Fruit fly (Drosophila melanogaster): ENCODE data around the gene CG11755.

Gene CG11755

dm6 chr3R:8711890-8712449, 35.3 kb downstream of the CG11755 start:
- TF ChIP-seq hbn (GFP tag; IDR thresholded peaks at IDR 0.05; ENCODE audit: partially characterized antibody) (no peak), CG17328 (GFP tag; IDR thresholded peaks at IDR 0.05) (peak; percentile 7; the same call in 1 of the 2 replicates), Xrp1 (GFP tag; IDR thresholded peaks at IDR 0.05) (no peak), CHES-1-like (GFP tag; optimal IDR thresholded peaks at IDR 0.05) (no peak), chif (GFP tag; optimal IDR thresholded peaks at IDR 0.05) (no peak), rib (GFP tag; IDR thresholded peaks at IDR 0.05) (no peak), CG1529 (GFP tag; optimal IDR thresholded peaks at IDR 0.05) (no peak), CG17359 (tag; optimal IDR thresholded peaks at IDR 0.05) (peak; percentile 36), PHDP (tag; optimal IDR thresholded peaks at IDR 0.05) (peak; percentile 3), sc (optimal IDR thresholded peaks at IDR 0.05) (no peak), sc (GFP tag; optimal IDR thresholded peaks at IDR 0.05) (no peak), fru (optimal IDR thresholded peaks at IDR 0.05) (no peak), sob (GFP tag; IDR thresholded peaks at IDR 0.05) (no peak), CG11093 (GFP tag; IDR thresholded peaks at IDR 0.05) (no peak), Med (GFP tag) (peak; percentile 5), Doc3 (GFP tag; IDR thresholded peaks at IDR 0.05; ENCODE audit: partially characterized antibody) (no peak), lov (optimal IDR thresholded peaks at IDR 0.05) (no peak), lov (GFP tag; IDR thresholded peaks at IDR 0.05) (no peak), so (GFP tag; IDR thresholded peaks at IDR 0.05) (0 out of 3 replicates have a peak, but pooled peaks have one; percentile 45), dimm (GFP tag; IDR thresholded peaks at IDR 0.05) (no peak), Deaf1 (tag; optimal IDR thresholded peaks at IDR 0.05) (peak; percentile 69), dpn (GFP tag; optimal IDR thresholded peaks at IDR 0.05) (peak in 1 of 2 experiments; percentile 27), mirr (GFP tag; optimal IDR thresholded peaks at IDR 0.05) (peak; percentile 48), Ets97D (GFP tag; optimal IDR thresholded peaks at IDR 0.05) (no peak), Drgx (GFP tag; IDR thresholded peaks at IDR 0.05) (peak; percentile 4; the same call in 1 of the 2 replicates), CG10147 (GFP tag; optimal IDR thresholded peaks at IDR 0.05) (no peak), sens-2 (GFP tag; IDR thresholded peaks at IDR 0.05) (peak; percentile 60; the same call in 1 of the 2 replicates), Gug (GFP tag; IDR thresholded peaks at IDR 0.05) (no peak), CG10959 (GFP tag; IDR thresholded peaks at IDR 0.05) (0 out of 2 replicates have a peak, but pooled peaks have one; percentile 28), CG18011 (GFP tag; optimal IDR thresholded peaks at IDR 0.05) (no peak), nau (GFP tag; optimal IDR thresholded peaks at IDR 0.05) (no peak), CG6683 (GFP tag; optimal IDR thresholded peaks at IDR 0.05) (no peak), CG8765 (GFP tag; IDR thresholded peaks at IDR 0.05) (no peak), CG2678 (tag; optimal IDR thresholded peaks at IDR 0.05) (peak; percentile 37), Sry-δ (GFP tag; optimal IDR thresholded peaks at IDR 0.05) (no peak), CG12391 (tag; optimal IDR thresholded peaks at IDR 0.05) (peak; percentile 28), Chrac-16 (GFP tag; optimal IDR thresholded peaks at IDR 0.05) (no peak), D (optimal IDR thresholded peaks at IDR 0.05) (no peak), D (GFP tag; optimal IDR thresholded peaks at IDR 0.05) (no peak), Oli (tag; optimal IDR thresholded peaks at IDR 0.05) (peak; percentile 45), CG10979 (tag; optimal IDR thresholded peaks at IDR 0.05) (peak; percentile 18), CG14441 (GFP tag; IDR thresholded peaks at IDR 0.05) (no peak), CG32772 (GFP tag; IDR thresholded peaks at IDR 0.05) (no peak), bsh (GFP tag; optimal IDR thresholded peaks at IDR 0.05) (peak in 1 of 2 experiments; percentile 50), Blimp-1 (GFP tag; optimal IDR thresholded peaks at IDR 0.05) (peak; percentile 20), CG17361 (GFP tag; IDR thresholded peaks at IDR 0.05) (no peak), CG7987 (GFP tag; optimal IDR thresholded peaks at IDR 0.05) (peak; percentile 18), her (GFP tag; optimal IDR thresholded peaks at IDR 0.05) (no peak), ATbp (GFP tag; optimal IDR thresholded peaks at IDR 0.05) (peak; percentile 34), hkb (optimal IDR thresholded peaks at IDR 0.05) (no peak), hkb (GFP tag; IDR thresholded peaks at IDR 0.05) (peak; percentile 52; the same call in 1 of the 2 replicates), CG31388 (GFP tag; optimal IDR thresholded peaks at IDR 0.05) (no peak)

Measured in whole organism, embryonic.